Worm (Caenorhabditis elegans) whole organism, L2 larva: ENCODE results near the gene srh-245.

Source experiments
- C34F6.9 ChIP-seq: fragments of 150-350 bp; optimal IDR thresholded peaks from 2 replicates; lab custom pipeline; 2014; ENCODE audit warnings: missing biosample characterization, missing genetic modification characterization
- R02D3.7 ChIP-seq: fragments of 150-350 bp; optimal IDR thresholded peaks from 2 replicates; lab custom pipeline; 2014; ENCODE audit warnings: missing biosample characterization, missing genetic modification characterization
- Y55F3AM.14 ChIP-seq: fragments of 200-800 bp; sonication (Bioruptor generic); optimal IDR thresholded peaks from 2 replicates; lab custom pipeline; 2018; ENCODE audit warnings: mild to moderate bottlenecking, missing genetic modification characterization, missing compliant biosample characterization
- ZK546.5 ChIP-seq: sonication (generic microtip); optimal IDR thresholded peaks from 2 replicates; lab custom pipeline; 2017; ENCODE audit warnings: missing biosample characterization, missing genetic modification characterization
- ama-1 ChIP-seq: fragments of 150-350 bp; optimal IDR thresholded peaks from 2 replicates; lab custom pipeline; 2018; ENCODE audit warnings: inconsistent platforms
- blmp-1 ChIP-seq: sonication (generic microtip); optimal IDR thresholded peaks from 2 replicates; lab custom pipeline; 2017; ENCODE audit warnings: missing genetic modification characterization, mild to moderate bottlenecking, missing compliant biosample characterization, antibody characterized with exemption, moderate library complexity; ENCODE audit not compliant: insufficient read depth
- ceh-16 ChIP-seq: fragments of 150-350 bp; optimal IDR thresholded peaks from 2 replicates; lab custom pipeline; 2014; ENCODE audit warnings: missing biosample characterization, missing genetic modification characterization
- dmd-4 ChIP-seq: sonication (generic microtip); optimal IDR thresholded peaks from 2 replicates; lab custom pipeline; 2017; ENCODE audit warnings: missing biosample characterization, missing genetic modification characterization
- elt-1 ChIP-seq: fragments of 150-350 bp; optimal IDR thresholded peaks from 2 replicates; lab custom pipeline; 2014; ENCODE audit warnings: missing biosample characterization, missing genetic modification characterization
- elt-3 ChIP-seq: sonication (generic microtip); optimal IDR thresholded peaks from 2 replicates; lab custom pipeline; 2017; ENCODE audit warnings: missing biosample characterization, missing genetic modification characterization
- fos-1 ChIP-seq: fragments of 150-350 bp; optimal IDR thresholded peaks from 2 replicates; lab custom pipeline; 2014; ENCODE audit warnings: missing biosample characterization, missing genetic modification characterization
- lin-11 ChIP-seq: fragments of 150-350 bp; sonication (generic microtip); optimal IDR thresholded peaks from 2 replicates; lab custom pipeline; 2014; ENCODE audit warnings: missing biosample characterization, missing genetic modification characterization, inconsistent platforms, mixed read lengths
- lin-13 ChIP-seq: fragments of 150-350 bp; optimal IDR thresholded peaks from 2 replicates; lab custom pipeline; 2014; ENCODE audit warnings: missing biosample characterization, missing genetic modification reagents, missing genetic modification characterization
- lin-39 ChIP-seq: fragments of 150-350 bp; optimal IDR thresholded peaks from 2 replicates; lab custom pipeline; 2014; ENCODE audit warnings: missing biosample characterization, missing genetic modification reagents, missing genetic modification characterization
- lsy-2 ChIP-seq, 2 experiments: fragments of 150-350 bp in 1 of 2; sonication (generic microtip) in 1 of 2; optimal IDR thresholded peaks; 2 replicates each; lab custom pipeline; 2014 to 2017; ENCODE audit warnings: missing biosample characterization in 2 of 2, missing genetic modification characterization in 2 of 2
- mbf-1 ChIP-seq: sonication (generic microtip); optimal IDR thresholded peaks from 2 replicates; lab custom pipeline; 2017; ENCODE audit warnings: missing biosample characterization, missing genetic modification characterization
- mdl-1 ChIP-seq, 2 experiments: fragments of 150-350 bp in 1 of 2; sonication (generic microtip) in 1 of 2; optimal IDR thresholded peaks; 2 replicates each; lab custom pipeline; 2017; ENCODE audit warnings: missing biosample characterization in 2 of 2, missing genetic modification characterization in 2 of 2
- nhr-10 ChIP-seq: sonication (generic microtip); optimal IDR thresholded peaks from 2 replicates; lab custom pipeline; 2017; ENCODE audit warnings: missing biosample characterization, missing genetic modification characterization
- nhr-12 ChIP-seq: fragments of 150-350 bp; optimal IDR thresholded peaks from 2 replicates; lab custom pipeline; 2014; ENCODE audit warnings: missing biosample characterization, missing genetic modification characterization
- nhr-129 ChIP-seq: fragments of 150-350 bp; optimal IDR thresholded peaks from 2 replicates; lab custom pipeline; 2014; ENCODE audit warnings: missing biosample characterization, missing genetic modification characterization
- nhr-21 ChIP-seq: fragments of 150-350 bp; optimal IDR thresholded peaks from 2 replicates; lab custom pipeline; 2014; ENCODE audit warnings: missing biosample characterization, missing genetic modification characterization
- nhr-23 ChIP-seq: fragments of 150-350 bp; optimal IDR thresholded peaks from 2 replicates; lab custom pipeline; 2014; ENCODE audit warnings: missing biosample characterization, missing genetic modification reagents, missing genetic modification characterization
- nhr-25 ChIP-seq: fragments of 150-350 bp; sonication (generic microtip); optimal IDR thresholded peaks from 3 replicates; lab custom pipeline; 2014; ENCODE audit warnings: missing biosample characterization, missing genetic modification characterization
- nhr-6 ChIP-seq: fragments of 150-350 bp; optimal IDR thresholded peaks from 2 replicates; lab custom pipeline; 2014; ENCODE audit warnings: missing biosample characterization, missing genetic modification characterization
- nhr-77 ChIP-seq: fragments of 150-350 bp; optimal IDR thresholded peaks from 2 replicates; lab custom pipeline; 2014; ENCODE audit warnings: missing biosample characterization, missing genetic modification characterization
- peb-1 ChIP-seq: fragments of 150-350 bp; optimal IDR thresholded peaks from 2 replicates; lab custom pipeline; 2014; ENCODE audit warnings: missing biosample characterization, missing genetic modification characterization
- sem-4 ChIP-seq: fragments of 150-350 bp; optimal IDR thresholded peaks from 2 replicates; lab custom pipeline; 2014; ENCODE audit warnings: missing biosample characterization, missing genetic modification reagents, missing genetic modification characterization
- sma-3 ChIP-seq: sonication (generic microtip); optimal IDR thresholded peaks from 2 replicates; lab custom pipeline; 2016; ENCODE audit warnings: missing genetic modification reagents, missing genetic modification characterization, missing compliant biosample characterization
- snpc-4 ChIP-seq: fragments of 150-350 bp; optimal IDR thresholded peaks from 2 replicates; lab custom pipeline; 2014; ENCODE audit warnings: missing biosample characterization, missing genetic modification characterization
- unc-39 ChIP-seq: fragments of 150-350 bp; optimal IDR thresholded peaks from 2 replicates; lab custom pipeline; 2014; ENCODE audit warnings: missing biosample characterization, missing genetic modification characterization
- unc-55 ChIP-seq: fragments of 150-350 bp; sonication (generic microtip); optimal IDR thresholded peaks from 3 replicates; lab custom pipeline; 2014; ENCODE audit warnings: missing biosample characterization, missing genetic modification reagents, missing genetic modification characterization
- unc-62 ChIP-seq: fragments of 150-350 bp; optimal IDR thresholded peaks from 2 replicates; lab custom pipeline; 2014; ENCODE audit warnings: missing biosample characterization, missing genetic modification reagents, missing genetic modification characterization
- zag-1 ChIP-seq: fragments of 150-350 bp; optimal IDR thresholded peaks from 2 replicates; lab custom pipeline; 2014; ENCODE audit warnings: missing biosample characterization, missing genetic modification characterization
- ztf-1 ChIP-seq: fragments of 200-800 bp; sonication (Bioruptor generic); conservative IDR thresholded peaks from 2 replicates; pipeline ENCODE4 v1.3.6; 2022; ENCODE audit warnings: missing genetic modification characterization, missing compliant biosample characterization
- ztf-11 ChIP-seq: sonication (generic microtip); optimal IDR thresholded peaks from 2 replicates; lab custom pipeline; 2017; ENCODE audit warnings: missing biosample characterization, missing genetic modification characterization
- ztf-4 ChIP-seq: fragments of 150-350 bp; optimal IDR thresholded peaks from 2 replicates; lab custom pipeline; 2014; ENCODE audit warnings: missing biosample characterization, missing genetic modification characterization

The srh-245 gene

DNA sequence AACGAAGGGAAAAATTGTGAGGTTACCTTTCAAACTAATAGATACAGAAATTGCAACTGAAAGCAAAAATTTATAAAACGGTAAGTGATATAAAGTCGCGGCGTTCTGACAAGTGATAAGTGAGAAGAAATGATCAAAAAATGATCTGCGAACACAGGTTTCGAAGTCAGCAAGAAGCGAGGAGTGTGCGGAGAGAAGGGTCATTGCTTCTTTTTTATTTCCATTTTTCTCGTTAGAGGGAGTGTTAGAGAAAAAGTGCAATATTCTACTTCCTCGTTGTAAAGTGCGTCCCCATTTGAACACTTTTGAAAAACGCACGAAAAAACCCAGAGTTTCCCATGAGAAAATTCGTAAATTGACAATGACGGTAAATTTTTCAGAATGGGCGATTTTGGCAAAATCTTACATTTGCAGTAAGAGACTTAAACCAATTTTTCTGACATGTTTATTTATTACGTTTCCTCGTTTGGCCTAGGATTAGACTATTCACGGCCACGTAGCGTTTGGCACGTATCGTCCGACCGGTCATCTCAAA lies 20.9 kb upstream of the srh-245 start, which contains the start of the genes fbxa-72 and srx-21:
Gene fbxa-72, minus strand, starts transcription at position 204 of the 535 bp plus-strand sequence.
Gene srx-21, plus strand, starts transcription at position 485 of the 535 bp plus-strand sequence.
- no peak for TF ChIP-seq Y55F3AM.14 (GFP tag; lab: Kevin White, UChicago)
- TF ChIP-seq nhr-23, result no peak
- no peak for TF ChIP-seq nhr-12
- TF ChIP-seq fos-1 (tag; lab: Kevin White, UChicago), result peak; percentile 70
- no peak for TF ChIP-seq nhr-10 (tag; lab: Kevin White, UChicago)
- TF ChIP-seq ztf-4 (tag; lab: Kevin White, UChicago), result no peak
- peak; percentile 42 for TF ChIP-seq nhr-25 (tag; lab: Kevin White, UChicago)
- TF ChIP-seq snpc-4 (tag; lab: Kevin White, UChicago), result no peak
- TF ChIP-seq nhr-6 (tag; lab: Kevin White, UChicago), result no peak
- no peak for TF ChIP-seq lin-11 (tag; lab: Kevin White, UChicago)
- TF ChIP-seq dmd-4 (tag; lab: Kevin White, UChicago), result no peak

DNA sequence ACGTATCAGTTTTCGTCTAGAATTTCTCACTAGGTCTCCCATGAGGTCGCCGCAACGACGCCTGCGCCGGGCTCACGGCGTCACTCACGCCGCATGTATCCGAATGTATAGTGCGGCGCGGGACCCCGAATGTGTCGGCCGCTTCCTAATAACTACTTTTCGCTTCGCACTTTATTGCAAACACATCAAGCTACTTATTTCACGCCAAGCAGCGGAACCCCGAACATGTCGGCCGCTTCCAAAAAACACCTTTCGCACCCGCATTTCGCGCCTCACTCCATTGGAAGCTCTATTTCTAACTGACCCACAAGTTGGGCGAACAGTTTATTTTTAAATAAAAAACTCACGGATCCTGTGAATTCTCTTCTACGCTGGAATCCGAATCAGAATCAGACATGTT lies 20.4 kb upstream of the srh-245 start:
- TF ChIP-seq nhr-21 (tag; lab: Kevin White, UChicago), result no peak
- peak; percentile 38 for TF ChIP-seq snpc-4 (tag; lab: Kevin White, UChicago)
- no peak for TF ChIP-seq nhr-23

- TF ChIP-seq ztf-1 (no peak), unc-55 (no peak), nhr-25 (tag; lab: Kevin White, UChicago) (no peak), nhr-77 (tag; lab: Kevin White, UChicago) (no peak), nhr-129 (no peak), sem-4 (tag; lab: Kevin White, UChicago) (no peak), peb-1 (tag; lab: Kevin White, UChicago) (no peak), unc-39 (no peak), nhr-12 (no peak), ceh-16 (tag; lab: Kevin White, UChicago) (no peak), lin-39 (no peak), elt-1 (tag; lab: Kevin White, UChicago) (no peak), nhr-23 (no peak), ztf-11 (tag; lab: Kevin White, UChicago) (no peak), mdl-1 (tag; optimal IDR thresholded peaks at IDR 0.05; lab: Kevin White, UChicago) (no peak), zag-1 (tag; lab: Kevin White, UChicago) (no peak), fos-1 (tag; lab: Kevin White, UChicago) (no peak), C34F6.9 (no peak), sma-3 (no peak), blmp-1 (tag; lab: Kevin White, UChicago) (no peak)
- TF ChIP-seq, all 48 proteins: peak for 0
These were observed 18.5 kb upstream of the srh-245 start, which contains the start of gene sru-25 for ce11 chrV:674213-674612. TSS of gene sru-25 (minus strand) at chrV:674313.

- TF ChIP-seq lsy-2 (tag; optimal IDR thresholded peaks at IDR 0.05; lab: Kevin White, UChicago), result no peak
- TF ChIP-seq Y55F3AM.14 (GFP tag; lab: Kevin White, UChicago), result no peak
- TF ChIP-seq snpc-4 (tag; lab: Kevin White, UChicago), result no peak
- TF ChIP-seq R02D3.7 (tag; lab: Kevin White, UChicago), result no peak
- TF ChIP-seq nhr-129, result no peak
- TF ChIP-seq sem-4 (tag; lab: Kevin White, UChicago), result no peak
- TF ChIP-seq zag-1 (tag; lab: Kevin White, UChicago), result no peak
- no peak for TF ChIP-seq mbf-1 (tag; lab: Kevin White, UChicago)
- no peak for TF ChIP-seq lin-39
- no peak for TF ChIP-seq unc-62 (GFP tag; lab: Kevin White, UChicago)
- TF ChIP-seq ZK546.5 (tag; lab: Kevin White, UChicago), result no peak
- TF ChIP-seq ama-1, result no peak
- no peak for TF ChIP-seq peb-1 (tag; lab: Kevin White, UChicago)
- TF ChIP-seq lin-13 (GFP tag; lab: Kevin White, UChicago), result no peak
- no peak for TF ChIP-seq elt-3 (tag; lab: Kevin White, UChicago)
- no peak for TF ChIP-seq elt-1 (tag; lab: Kevin White, UChicago)
These were observed 15.6 kb upstream of the srh-245 start, which contains the start of gene sru-24 for ce11 chrV:671342-671741. TSS of gene sru-24 (minus strand) at chrV:671442.
